Fruit fly (Drosophila melanogaster): Measurements from ENCODE around the gene MsrA.

dm6 chr3L:15539903-15540409, 29.1 kb downstream of the MsrA start:
- no peak for TF ChIP-seq h (GFP tag; optimal IDR thresholded peaks at IDR 0.05)
- TF ChIP-seq usp (GFP tag; optimal IDR thresholded peaks at IDR 0.05), result no peak
- TF ChIP-seq Abd-B (GFP tag; optimal IDR thresholded peaks at IDR 0.05), result no peak
- no peak for TF ChIP-seq brk (GFP tag; optimal IDR thresholded peaks at IDR 0.05)
- no peak for TF ChIP-seq CG32264 (GFP tag; optimal IDR thresholded peaks at IDR 0.05)
- no peak for TF ChIP-seq pan (optimal IDR thresholded peaks at IDR 0.05)
- no peak for TF ChIP-seq Myc (optimal IDR thresholded peaks at IDR 0.05)
- no peak for TF ChIP-seq ey (GFP tag; optimal IDR thresholded peaks at IDR 0.05)
- no peak for TF ChIP-seq tai (GFP tag; optimal IDR thresholded peaks at IDR 0.05)
- no peak for TF ChIP-seq br (GFP tag; optimal IDR thresholded peaks at IDR 0.05)
- no peak for TF ChIP-seq Hr78 (GFP tag; optimal IDR thresholded peaks at IDR 0.05)
- TF ChIP-seq psq (GFP tag; optimal IDR thresholded peaks at IDR 0.05), result no peak
- no peak for TF ChIP-seq Hnf4 (GFP tag; optimal IDR thresholded peaks at IDR 0.05)

Measured in whole organism, wandering third instar larva.